Worm (Caenorhabditis elegans) whole organism, L2 larva: ENCODE measurements around the gene atf-8.

Experiments used
- C34F6.9 ChIP-seq: fragments of 150-350 bp; optimal IDR thresholded peaks from 2 replicates; lab custom pipeline; 2014; ENCODE audit warnings: missing biosample characterization, missing genetic modification characterization
- F13H6.1 ChIP-seq: sonication (generic microtip); optimal IDR thresholded peaks from 2 replicates; lab custom pipeline; 2016; ENCODE audit warnings: missing genetic modification characterization, missing compliant biosample characterization
- R02D3.7 ChIP-seq: fragments of 150-350 bp; optimal IDR thresholded peaks from 2 replicates; lab custom pipeline; 2014; ENCODE audit warnings: missing biosample characterization, missing genetic modification characterization
- Y55F3AM.14 ChIP-seq: fragments of 200-800 bp; sonication (Bioruptor generic); optimal IDR thresholded peaks from 2 replicates; lab custom pipeline; 2018; ENCODE audit warnings: mild to moderate bottlenecking, missing genetic modification characterization, missing compliant biosample characterization
- ZK546.5 ChIP-seq: sonication (generic microtip); optimal IDR thresholded peaks from 2 replicates; lab custom pipeline; 2017; ENCODE audit warnings: missing biosample characterization, missing genetic modification characterization
- alr-1 ChIP-seq: fragments of 150-350 bp; optimal IDR thresholded peaks from 2 replicates; lab custom pipeline; 2014; ENCODE audit warnings: missing biosample characterization, missing genetic modification characterization
- aly-2 ChIP-seq: fragments of 150-350 bp; optimal IDR thresholded peaks from 2 replicates; lab custom pipeline; 2014; ENCODE audit warnings: missing biosample characterization, missing genetic modification characterization
- ama-1 ChIP-seq: fragments of 150-350 bp; optimal IDR thresholded peaks from 2 replicates; lab custom pipeline; 2018; ENCODE audit warnings: inconsistent platforms
- blmp-1 ChIP-seq: sonication (generic microtip); optimal IDR thresholded peaks from 2 replicates; lab custom pipeline; 2017; ENCODE audit warnings: missing genetic modification characterization, mild to moderate bottlenecking, missing compliant biosample characterization, antibody characterized with exemption, moderate library complexity; ENCODE audit not compliant: insufficient read depth
- ceh-16 ChIP-seq: fragments of 150-350 bp; optimal IDR thresholded peaks from 2 replicates; lab custom pipeline; 2014; ENCODE audit warnings: missing biosample characterization, missing genetic modification characterization
- ceh-82 ChIP-seq: fragments of 150-350 bp; optimal IDR thresholded peaks from 2 replicates; lab custom pipeline; 2014; ENCODE audit warnings: missing biosample characterization, missing genetic modification characterization
- crh-2 ChIP-seq: sonication (generic microtip); optimal IDR thresholded peaks from 2 replicates; lab custom pipeline; 2017; ENCODE audit warnings: missing biosample characterization, missing genetic modification characterization
- dmd-4 ChIP-seq: sonication (generic microtip); optimal IDR thresholded peaks from 2 replicates; lab custom pipeline; 2017; ENCODE audit warnings: missing biosample characterization, missing genetic modification characterization
- egl-27 ChIP-seq: sonication (generic microtip); optimal IDR thresholded peaks from 3 replicates; lab custom pipeline; 2017; ENCODE audit warnings: missing biosample characterization, missing genetic modification reagents, missing genetic modification characterization
- elt-1 ChIP-seq: fragments of 150-350 bp; optimal IDR thresholded peaks from 2 replicates; lab custom pipeline; 2014; ENCODE audit warnings: missing biosample characterization, missing genetic modification characterization
- fos-1 ChIP-seq: fragments of 150-350 bp; optimal IDR thresholded peaks from 2 replicates; lab custom pipeline; 2014; ENCODE audit warnings: missing biosample characterization, missing genetic modification characterization
- gmeb-1 ChIP-seq: fragments of 150-350 bp; optimal IDR thresholded peaks from 2 replicates; lab custom pipeline; 2014; ENCODE audit warnings: missing biosample characterization, missing genetic modification characterization
- lin-11 ChIP-seq: fragments of 150-350 bp; sonication (generic microtip); optimal IDR thresholded peaks from 2 replicates; lab custom pipeline; 2014; ENCODE audit warnings: missing biosample characterization, missing genetic modification characterization, inconsistent platforms, mixed read lengths
- lin-13 ChIP-seq: fragments of 150-350 bp; optimal IDR thresholded peaks from 2 replicates; lab custom pipeline; 2014; ENCODE audit warnings: missing biosample characterization, missing genetic modification reagents, missing genetic modification characterization
- lin-39 ChIP-seq: fragments of 150-350 bp; optimal IDR thresholded peaks from 2 replicates; lab custom pipeline; 2014; ENCODE audit warnings: missing biosample characterization, missing genetic modification reagents, missing genetic modification characterization
- lsy-2 ChIP-seq, 2 experiments: fragments of 150-350 bp in 1 of 2; sonication (generic microtip) in 1 of 2; optimal IDR thresholded peaks; 2 replicates each; lab custom pipeline; 2014 to 2017; ENCODE audit warnings: missing biosample characterization in 2 of 2, missing genetic modification characterization in 2 of 2
- mab-5 ChIP-seq: fragments of 150-350 bp; optimal IDR thresholded peaks from 2 replicates; lab custom pipeline; 2014; ENCODE audit warnings: missing biosample characterization, missing genetic modification characterization
- mbf-1 ChIP-seq: sonication (generic microtip); optimal IDR thresholded peaks from 2 replicates; lab custom pipeline; 2017; ENCODE audit warnings: missing biosample characterization, missing genetic modification characterization
- mdl-1 ChIP-seq, 2 experiments: fragments of 150-350 bp in 1 of 2; sonication (generic microtip) in 1 of 2; optimal IDR thresholded peaks; 2 replicates each; lab custom pipeline; 2017; ENCODE audit warnings: missing biosample characterization in 2 of 2, missing genetic modification characterization in 2 of 2
- nhr-10 ChIP-seq: sonication (generic microtip); optimal IDR thresholded peaks from 2 replicates; lab custom pipeline; 2017; ENCODE audit warnings: missing biosample characterization, missing genetic modification characterization
- nhr-11 ChIP-seq: fragments of 150-350 bp; optimal IDR thresholded peaks from 2 replicates; lab custom pipeline; 2014; ENCODE audit warnings: missing biosample characterization, missing genetic modification characterization
- nhr-12 ChIP-seq: fragments of 150-350 bp; optimal IDR thresholded peaks from 2 replicates; lab custom pipeline; 2014; ENCODE audit warnings: missing biosample characterization, missing genetic modification characterization
- nhr-129 ChIP-seq: fragments of 150-350 bp; optimal IDR thresholded peaks from 2 replicates; lab custom pipeline; 2014; ENCODE audit warnings: missing biosample characterization, missing genetic modification characterization
- nhr-21 ChIP-seq: fragments of 150-350 bp; optimal IDR thresholded peaks from 2 replicates; lab custom pipeline; 2014; ENCODE audit warnings: missing biosample characterization, missing genetic modification characterization
- nhr-23 ChIP-seq: fragments of 150-350 bp; optimal IDR thresholded peaks from 2 replicates; lab custom pipeline; 2014; ENCODE audit warnings: missing biosample characterization, missing genetic modification reagents, missing genetic modification characterization
- nhr-237 ChIP-seq: fragments of 150-350 bp; optimal IDR thresholded peaks from 2 replicates; lab custom pipeline; 2014; ENCODE audit warnings: missing biosample characterization, missing genetic modification characterization
- nhr-25 ChIP-seq: fragments of 150-350 bp; sonication (generic microtip); optimal IDR thresholded peaks from 3 replicates; lab custom pipeline; 2014; ENCODE audit warnings: missing biosample characterization, missing genetic modification characterization
- nhr-6 ChIP-seq: fragments of 150-350 bp; optimal IDR thresholded peaks from 2 replicates; lab custom pipeline; 2014; ENCODE audit warnings: missing biosample characterization, missing genetic modification characterization
- nhr-77 ChIP-seq: fragments of 150-350 bp; optimal IDR thresholded peaks from 2 replicates; lab custom pipeline; 2014; ENCODE audit warnings: missing biosample characterization, missing genetic modification characterization
- peb-1 ChIP-seq: fragments of 150-350 bp; optimal IDR thresholded peaks from 2 replicates; lab custom pipeline; 2014; ENCODE audit warnings: missing biosample characterization, missing genetic modification characterization
- sem-4 ChIP-seq: fragments of 150-350 bp; optimal IDR thresholded peaks from 2 replicates; lab custom pipeline; 2014; ENCODE audit warnings: missing biosample characterization, missing genetic modification reagents, missing genetic modification characterization
- sma-3 ChIP-seq: sonication (generic microtip); optimal IDR thresholded peaks from 2 replicates; lab custom pipeline; 2016; ENCODE audit warnings: missing genetic modification reagents, missing genetic modification characterization, missing compliant biosample characterization
- sma-9 ChIP-seq, 2 experiments: fragments of 150-350 bp in 1 of 2; sonication (generic microtip) in 1 of 2; optimal IDR thresholded peaks; 2 replicates each; lab custom pipeline; 2014 to 2016; ENCODE audit warnings: missing genetic modification characterization in 2 of 2, mild to moderate bottlenecking in 1 of 2, missing biosample characterization in 1 of 2, missing compliant biosample characterization in 1 of 2, missing genetic modification reagents in 1 of 2, moderate library complexity in 1 of 2
- snpc-4 ChIP-seq: fragments of 150-350 bp; optimal IDR thresholded peaks from 2 replicates; lab custom pipeline; 2014; ENCODE audit warnings: missing biosample characterization, missing genetic modification characterization
- unc-39 ChIP-seq: fragments of 150-350 bp; optimal IDR thresholded peaks from 2 replicates; lab custom pipeline; 2014; ENCODE audit warnings: missing biosample characterization, missing genetic modification characterization
- unc-55 ChIP-seq: fragments of 150-350 bp; sonication (generic microtip); optimal IDR thresholded peaks from 3 replicates; lab custom pipeline; 2014; ENCODE audit warnings: missing biosample characterization, missing genetic modification reagents, missing genetic modification characterization
- unc-62 ChIP-seq: fragments of 150-350 bp; optimal IDR thresholded peaks from 2 replicates; lab custom pipeline; 2014; ENCODE audit warnings: missing biosample characterization, missing genetic modification reagents, missing genetic modification characterization
- zag-1 ChIP-seq: fragments of 150-350 bp; optimal IDR thresholded peaks from 2 replicates; lab custom pipeline; 2014; ENCODE audit warnings: missing biosample characterization, missing genetic modification characterization
- ztf-11 ChIP-seq: sonication (generic microtip); optimal IDR thresholded peaks from 2 replicates; lab custom pipeline; 2017; ENCODE audit warnings: missing biosample characterization, missing genetic modification characterization
- ztf-4 ChIP-seq: fragments of 150-350 bp; optimal IDR thresholded peaks from 2 replicates; lab custom pipeline; 2014; ENCODE audit warnings: missing biosample characterization, missing genetic modification characterization

Gene atf-8

DNA sequence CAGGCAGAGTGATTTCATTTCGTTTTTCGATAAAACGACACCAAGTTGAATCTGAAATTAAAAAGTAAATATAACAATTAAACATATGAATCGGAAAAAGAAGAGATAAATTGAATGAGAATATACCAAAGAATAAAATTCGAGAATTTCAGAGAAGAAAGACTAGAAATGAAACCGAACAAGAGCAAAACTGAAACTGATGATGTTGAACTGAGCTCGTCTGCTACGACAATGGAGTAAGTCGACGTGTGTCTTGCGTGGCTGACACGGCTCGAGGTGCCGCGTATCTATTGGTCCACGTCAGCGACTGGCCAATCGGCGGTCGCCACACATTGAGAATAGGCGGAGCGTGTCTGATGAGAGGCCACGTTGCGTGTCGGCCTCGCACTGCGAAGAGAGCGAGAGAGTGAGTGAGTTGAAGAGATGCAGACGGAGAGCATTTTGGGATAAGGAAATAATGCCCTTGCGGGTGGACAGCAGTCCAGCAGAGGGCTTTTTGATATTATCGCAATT is 4.9 kb upstream of the atf-8 start, which contains the start of gene crt-1 (continued):
- TF ChIP-seq ama-1 (lab: Kevin White, UChicago) (peak; percentile 79), lsy-2 (tag; optimal IDR thresholded peaks at IDR 0.05; lab: Kevin White, UChicago) (peak; percentile 89 to 95), unc-62 (GFP tag; lab: Kevin White, UChicago) (peak; percentile 46)

DNA sequence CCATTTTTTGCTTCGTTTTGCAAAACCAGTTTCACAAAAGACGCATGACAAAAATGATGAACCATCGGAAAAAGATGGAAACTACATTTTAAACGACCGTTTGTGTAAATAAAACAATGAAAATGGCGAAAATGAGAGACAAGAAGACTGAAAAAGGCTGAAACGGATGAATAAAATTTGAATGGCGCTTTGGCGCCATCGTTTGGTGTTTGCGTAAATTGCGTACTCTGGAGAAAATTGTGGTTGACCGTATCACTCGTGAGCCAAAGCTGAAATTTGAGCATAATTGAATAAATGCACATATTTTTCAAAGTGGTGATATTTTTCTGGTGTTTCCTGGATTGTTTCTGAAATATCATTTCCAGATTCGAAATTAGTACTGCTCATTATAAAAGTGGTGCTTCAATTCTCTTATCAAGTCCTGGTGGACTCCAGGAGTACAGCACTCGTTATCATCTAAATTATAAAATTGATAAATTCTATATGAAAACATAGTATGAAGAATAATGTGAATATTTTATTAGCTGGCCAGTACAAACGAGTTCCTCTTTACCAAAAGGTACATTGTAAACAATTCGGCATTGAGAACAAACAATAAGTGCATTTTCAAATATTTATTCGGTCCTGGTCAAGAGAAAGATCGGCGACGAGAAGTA is 4.0 kb upstream of the atf-8 start:
- peak in 1 of 2 experiments; percentile 39 for TF ChIP-seq lsy-2 (tag; optimal IDR thresholded peaks at IDR 0.05; lab: Kevin White, UChicago)
- no peak for TF ChIP-seq unc-55 (GFP tag; lab: Kevin White, UChicago)
- peak; percentile 43 for TF ChIP-seq fos-1 (tag; lab: Kevin White, UChicago)

DNA sequence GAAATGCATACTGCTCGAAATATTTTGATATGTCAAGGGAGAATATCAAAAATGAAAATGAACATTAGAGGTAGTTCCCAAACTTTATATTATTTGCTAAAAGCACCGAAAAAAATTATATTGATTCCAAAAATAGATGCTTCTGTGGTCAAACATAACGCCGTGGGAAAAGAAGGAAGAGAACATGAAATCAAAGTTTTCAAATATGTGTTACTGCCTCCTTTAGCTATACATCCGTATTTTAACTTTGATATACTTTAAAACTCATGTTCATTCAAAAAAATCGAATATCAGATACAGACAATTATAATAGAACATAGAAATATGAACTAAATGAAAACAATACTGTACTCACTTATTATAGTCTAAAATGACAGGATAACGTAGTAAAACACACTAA is 2.0 kb upstream of the atf-8 start, which contains the start of gene Y38A10A.11:
TSS of gene Y38A10A.11 (minus strand) at position 101 of the 400 bp plus-strand sequence.
- TF ChIP-seq lsy-2 (tag; optimal IDR thresholded peaks at IDR 0.05; lab: Kevin White, UChicago), result no peak

ce11 chrV:6107474-6107873 is 2.1 kb downstream of the atf-8 start, which contains the start of gene cwf-19L1:
cwf-19L1 (plus strand) TSS chrV:6107828.
- TF ChIP-seq mdl-1 (tag; optimal IDR thresholded peaks at IDR 0.05; lab: Kevin White, UChicago) (no peak), nhr-6 (tag; lab: Kevin White, UChicago) (no peak), sma-9 (GFP tag; optimal IDR thresholded peaks at IDR 0.05; lab: Kevin White, UChicago) (peak; percentile 84), sma-9 (tag; optimal IDR thresholded peaks at IDR 0.05; lab: Kevin White, UChicago) (no peak), gmeb-1 (peak; percentile 93), lsy-2 (tag; optimal IDR thresholded peaks at IDR 0.05; lab: Kevin White, UChicago) (peak; percentile 13 to 77), nhr-25 (tag; lab: Kevin White, UChicago) (peak; percentile 53), zag-1 (tag; lab: Kevin White, UChicago) (no peak), mbf-1 (tag; lab: Kevin White, UChicago) (no peak), sem-4 (tag; lab: Kevin White, UChicago) (peak; percentile 22), ZK546.5 (tag; lab: Kevin White, UChicago) (no peak), lin-11 (tag; lab: Kevin White, UChicago) (no peak), dmd-4 (tag; lab: Kevin White, UChicago) (no peak), egl-27 (tag; lab: Kevin White, UChicago) (no peak), nhr-21 (tag; lab: Kevin White, UChicago) (peak; percentile 57), nhr-23 (tag; lab: Kevin White, UChicago) (no peak), sma-3 (GFP tag; lab: Kevin White, UChicago) (peak; percentile 35), nhr-11 (no peak), alr-1 (tag; lab: Kevin White, UChicago) (no peak), ceh-16 (tag; lab: Kevin White, UChicago) (no peak), nhr-237 (tag; lab: Kevin White, UChicago) (no peak), unc-55 (GFP tag; lab: Kevin White, UChicago) (peak; percentile 83), ztf-11 (no peak), Y55F3AM.14 (GFP tag; lab: Kevin White, UChicago) (no peak), lin-39 (tag; lab: Kevin White, UChicago) (no peak), ztf-4 (no peak), ama-1 (lab: Kevin White, UChicago) (peak; percentile 24), peb-1 (tag; lab: Kevin White, UChicago) (no peak), elt-1 (no peak), R02D3.7 (peak; percentile 65), crh-2 (tag; lab: Kevin White, UChicago) (peak; percentile 68), mab-5 (peak; percentile 90), C34F6.9 (tag; lab: Kevin White, UChicago) (peak; percentile 76), unc-39 (no peak), unc-62 (GFP tag; lab: Kevin White, UChicago) (peak; percentile 3), snpc-4 (tag; lab: Kevin White, UChicago) (peak; percentile 24), lin-13 (peak; percentile 35), nhr-12 (tag; lab: Kevin White, UChicago) (no peak), ceh-82 (no peak), F13H6.1 (peak; percentile 41), aly-2 (tag; lab: Kevin White, UChicago) (no peak), fos-1 (tag; lab: Kevin White, UChicago) (peak; percentile 9), nhr-77 (no peak), blmp-1 (tag; lab: Kevin White, UChicago) (no peak), nhr-129 (tag; lab: Kevin White, UChicago) (peak; percentile 48), nhr-10 (no peak)
